Worm (Caenorhabditis elegans): ENCODE measurements around the gene K08C7.6.

K08C7.6 gene

ce11 chrIV:10711729-10712128, 26.1 kb upstream of the K08C7.6 start, which contains the start of gene glb-21:
glb-21 (minus strand) TSS chrIV:10711794.
- TF ChIP-seq set-16 (GFP tag; IDR thresholded peaks at IDR 0.05) (no peak), daf-8 (GFP tag; IDR thresholded peaks at IDR 0.05) (no peak), duxl-1 (tag; optimal IDR thresholded peaks at IDR 0.05; ENCODE audit: poor library complexity) (no peak), zag-1 (tag; optimal IDR thresholded peaks at IDR 0.05) (no peak), pha-4 (GFP tag; IDR thresholded peaks at IDR 0.05) (no peak), pha-4 (tag; optimal IDR thresholded peaks at IDR 0.05) (no peak), lin-1 (GFP tag; IDR thresholded peaks at IDR 0.05) (no peak), Y48G9A.11 (GFP tag; IDR thresholded peaks at IDR 0.05) (no peak), mep-1 (tag; optimal IDR thresholded peaks at IDR 0.05) (no peak), lin-38 (GFP tag; IDR thresholded peaks at IDR 0.05) (no peak), ctbp-1 (GFP tag; IDR thresholded peaks at IDR 0.05) (no peak), aha-1 (tag) (peak; percentile 60), spr-3 (GFP tag; optimal IDR thresholded peaks at IDR 0.05) (no peak), daf-16 (GFP tag; optimal IDR thresholded peaks at IDR 0.05) (no peak), daf-16 (tag; optimal IDR thresholded peaks at IDR 0.05) (no peak), unc-62 (GFP tag; optimal IDR thresholded peaks at IDR 0.05 in 1 of 2) (peak in 1 of 2 experiments; percentile 10), unc-62 (tag; optimal IDR thresholded peaks at IDR 0.05) (no peak), ZK337.2 (GFP tag; IDR thresholded peaks at IDR 0.05) (no peak), hlh-30 (tag; optimal IDR thresholded peaks at IDR 0.05; ENCODE audit: insufficient read depth) (no peak)

- TF ChIP-seq spr-1 (tag; optimal IDR thresholded peaks at IDR 0.05) (no peak), nhr-42 (GFP tag; IDR thresholded peaks at IDR 0.05) (no peak), nhr-28 (tag; optimal IDR thresholded peaks at IDR 0.05) (no peak), Y105C5A.15 (GFP tag; IDR thresholded peaks at IDR 0.05) (no peak), Y48G9A.11 (GFP tag; IDR thresholded peaks at IDR 0.05) (no peak), Y5F2A.4 (GFP tag; optimal IDR thresholded peaks at IDR 0.05) (no peak), daf-12 (tag; optimal IDR thresholded peaks at IDR 0.05) (no peak), madf-9 (GFP tag; conservative IDR thresholded peaks at IDR 0.05) (no peak), saeg-2 (GFP tag; IDR thresholded peaks at IDR 0.05) (no peak), F49E8.2 (tag; optimal IDR thresholded peaks at IDR 0.05; ENCODE audit: borderline replicate concordance) (no peak), cey-2 (tag; optimal IDR thresholded peaks at IDR 0.05; ENCODE audit: borderline replicate concordance, insufficient read depth) (no peak), nhr-102 (tag; optimal IDR thresholded peaks at IDR 0.05) (no peak), vab-7 (GFP tag; IDR thresholded peaks at IDR 0.05) (no peak)
These were observed 20.4 kb upstream of the K08C7.6 start, which contains the start of gene R102.6 for ce11 chrIV:10706090-10706489. R102.6 (minus strand) TSS chrIV:10706190.

ce11 chrIV:10705176-10705575, 19.5 kb upstream of the K08C7.6 start, which contains the start of gene R102.10:
R102.10 (plus strand) TSS chrIV:10705476.
- TF ChIP-seq unc-62 (GFP tag; optimal IDR thresholded peaks at IDR 0.05 in 1 of 2) (no peak), unc-62 (tag; optimal IDR thresholded peaks at IDR 0.05) (no peak), daf-19 (GFP tag; conservative IDR thresholded peaks at IDR 0.05) (no peak), mes-2 (tag; optimal IDR thresholded peaks at IDR 0.05; ENCODE audit: poor library complexity, severe bottlenecking) (no peak)

ce11 chrIV:10701866-10702458, 16.3 kb upstream of the K08C7.6 start:
- TF ChIP-seq cey-2 (tag; optimal IDR thresholded peaks at IDR 0.05; ENCODE audit: borderline replicate concordance, insufficient read depth), result no peak
- no peak for TF ChIP-seq nhr-10 (tag; optimal IDR thresholded peaks at IDR 0.05)
- TF ChIP-seq ama-1 (optimal IDR thresholded peaks at IDR 0.05), result no peak
- no peak for TF ChIP-seq saeg-2 (GFP tag; IDR thresholded peaks at IDR 0.05)
- no peak for TF ChIP-seq dmd-9 (GFP tag; IDR thresholded peaks at IDR 0.05)
- TF ChIP-seq skn-1 (tag; optimal IDR thresholded peaks at IDR 0.05), result no peak
- no peak for TF ChIP-seq daf-19 (GFP tag; conservative IDR thresholded peaks at IDR 0.05)
- no peak for TF ChIP-seq zip-2 (tag; optimal IDR thresholded peaks at IDR 0.05)
- TF ChIP-seq R02D3.7 (tag; optimal IDR thresholded peaks at IDR 0.05), result no peak
- no peak for TF ChIP-seq ceh-28 (tag; optimal IDR thresholded peaks at IDR 0.05)
- TF ChIP-seq snpc-4 (tag; optimal IDR thresholded peaks at IDR 0.05), result no peak
- TF ChIP-seq nhr-42 (GFP tag; IDR thresholded peaks at IDR 0.05), result no peak
- TF ChIP-seq ceh-62 (tag; optimal IDR thresholded peaks at IDR 0.05), result no peak
- no peak for TF ChIP-seq zip-11 (GFP tag; IDR thresholded peaks at IDR 0.05)
- no peak for TF ChIP-seq set-16 (GFP tag; IDR thresholded peaks at IDR 0.05)
- TF ChIP-seq ceh-44 (GFP tag; IDR thresholded peaks at IDR 0.05), result no peak
- TF ChIP-seq lin-29 (GFP tag; IDR thresholded peaks at IDR 0.05), result no peak
- no peak for TF ChIP-seq ZK546.5 (tag; optimal IDR thresholded peaks at IDR 0.05)
- TF ChIP-seq lsy-2 (tag; optimal IDR thresholded peaks at IDR 0.05), result no peak

All from whole organism, L4 larva.